Worm (Caenorhabditis elegans) whole organism, young adult: ENCODE measurements around the gene srt-74.

ENCODE experiments used
- C17E4.6 ChIP-seq: fragments of 200-800 bp; sonication (Bioruptor generic); IDR thresholded peaks from 2 replicates; pipeline ENCODE4 v1.3.6; 2022; ENCODE audit warnings: missing genetic modification reagents, missing genetic modification characterization, missing compliant biosample characterization
- D2030.7 ChIP-seq: fragments of 200-800 bp; sonication (Bioruptor generic); IDR thresholded peaks from 2 replicates; pipeline ENCODE4 v1.3.6; 2022; ENCODE audit warnings: missing genetic modification reagents, missing genetic modification characterization, missing compliant biosample characterization
- F10E7.11 ChIP-seq: sonication (generic microtip); optimal IDR thresholded peaks from 2 replicates; lab custom pipeline; 2017; ENCODE audit warnings: mild to moderate bottlenecking, missing genetic modification characterization, moderate library complexity, missing compliant biosample characterization
- F33H1.4 ChIP-seq: fragments of 200-800 bp; sonication (Bioruptor generic); IDR thresholded peaks from 2 replicates; pipeline ENCODE4 v1.3.6; 2022; ENCODE audit warnings: missing genetic modification reagents, missing genetic modification characterization, missing compliant biosample characterization
- F37B4.10 ChIP-seq: fragments of 200-800 bp; sonication (Bioruptor generic); IDR thresholded peaks from 2 replicates; pipeline ENCODE4 v1.3.6; 2022; ENCODE audit warnings: missing genetic modification characterization, missing compliant biosample characterization
- F52B5.7 ChIP-seq: sonication (generic microtip); optimal IDR thresholded peaks from 2 replicates; lab custom pipeline; 2016; ENCODE audit warnings: mild to moderate bottlenecking, missing genetic modification characterization, missing compliant biosample characterization
- F57A8.1 ChIP-seq: fragments of 200-800 bp; sonication (Bioruptor generic); optimal IDR thresholded peaks from 2 replicates; lab custom pipeline; 2018; ENCODE audit warnings: mild to moderate bottlenecking, missing genetic modification characterization, moderate library complexity, missing compliant biosample characterization
- T07F8.4 ChIP-seq: sonication (generic microtip); optimal IDR thresholded peaks from 2 replicates; lab custom pipeline; 2016; ENCODE audit warnings: mild to moderate bottlenecking, missing genetic modification characterization, moderate library complexity, missing compliant biosample characterization
- Y53F4B.3 ChIP-seq: fragments of 200-800 bp; sonication (Bioruptor generic); IDR thresholded peaks from 2 replicates; pipeline ENCODE4 v1.3.6; 2022; ENCODE audit warnings: missing genetic modification reagents, missing genetic modification characterization, missing compliant biosample characterization
- Y53G8AR.9 ChIP-seq: fragments of 200-800 bp; sonication (Bioruptor generic); conservative IDR thresholded peaks from 2 replicates; pipeline ENCODE4 v1.3.6; 2022; ENCODE audit warnings: missing genetic modification reagents, missing genetic modification characterization, missing compliant biosample characterization
- athp-1 ChIP-seq: sonication (generic microtip); optimal IDR thresholded peaks from 2 replicates; lab custom pipeline; 2017; ENCODE audit warnings: mild to moderate bottlenecking, missing genetic modification characterization, missing compliant biosample characterization
- ceh-40 ChIP-seq: fragments of 200-800 bp; sonication (Bioruptor generic); IDR thresholded peaks from 2 replicates; pipeline ENCODE4 v1.3.6; 2022; ENCODE audit warnings: missing genetic modification characterization, missing compliant biosample characterization
- ceh-79 ChIP-seq: sonication (generic microtip); optimal IDR thresholded peaks from 2 replicates; lab custom pipeline; 2017; ENCODE audit warnings: mild to moderate bottlenecking, missing genetic modification characterization, missing compliant biosample characterization
- chd-7 ChIP-seq: sonication (generic microtip); optimal IDR thresholded peaks from 2 replicates; lab custom pipeline; 2016; ENCODE audit warnings: mild to moderate bottlenecking, missing genetic modification characterization, moderate library complexity, missing compliant biosample characterization
- dpl-1 ChIP-seq: fragments of 150-350 bp; optimal IDR thresholded peaks from 2 replicates; lab custom pipeline; 2014; ENCODE audit warnings: missing biosample characterization, missing genetic modification reagents, missing genetic modification characterization
- egrh-3 ChIP-seq: fragments of 200-800 bp; sonication (Bioruptor generic); IDR thresholded peaks from 2 replicates; pipeline ENCODE4 v1.3.6; 2022; ENCODE audit warnings: missing genetic modification reagents, missing genetic modification characterization, missing compliant biosample characterization
- ekl-4 ChIP-seq: fragments of 200-800 bp; sonication (Bioruptor generic); IDR thresholded peaks from 2 replicates; pipeline ENCODE4 v1.3.6; 2022; ENCODE audit warnings: missing genetic modification reagents, missing genetic modification characterization, missing compliant biosample characterization
- ets-4 ChIP-seq: fragments of 200-800 bp; sonication (Bioruptor generic); optimal IDR thresholded peaks from 2 replicates; lab custom pipeline; 2018; ENCODE audit warnings: mild to moderate bottlenecking, missing genetic modification characterization, missing compliant biosample characterization
- hmg-1.2 ChIP-seq: fragments of 200-800 bp; sonication (Bioruptor generic); IDR thresholded peaks from 2 replicates; pipeline ENCODE4 v1.3.6; 2022; ENCODE audit warnings: missing genetic modification reagents, missing genetic modification characterization, missing compliant biosample characterization
- lin-26 ChIP-seq: fragments of 200-800 bp; sonication (Bioruptor generic); IDR thresholded peaks from 2 replicates; pipeline ENCODE4 v1.3.6; 2022; ENCODE audit warnings: missing genetic modification reagents, missing genetic modification characterization, missing compliant biosample characterization
- lsy-27 ChIP-seq: sonication (generic microtip); optimal IDR thresholded peaks from 2 replicates; lab custom pipeline; 2017; ENCODE audit warnings: missing genetic modification characterization, mild to moderate bottlenecking, missing compliant biosample characterization, antibody characterized with exemption, missing genotype, borderline replicate concordance; ENCODE audit not compliant: insufficient read depth
- madf-10 ChIP-seq: sonication (generic microtip); optimal IDR thresholded peaks from 2 replicates; lab custom pipeline; 2016; ENCODE audit warnings: mild to moderate bottlenecking, missing genetic modification characterization, missing compliant biosample characterization
- madf-3 ChIP-seq: fragments of 200-800 bp; sonication (Bioruptor generic); IDR thresholded peaks from 2 replicates; pipeline ENCODE4 v1.3.6; 2022; ENCODE audit warnings: missing genetic modification reagents, missing genetic modification characterization, missing compliant biosample characterization
- madf-8 ChIP-seq: fragments of 200-800 bp; sonication (Bioruptor generic); conservative IDR thresholded peaks from 2 replicates; pipeline ENCODE4 v1.3.6; 2022; ENCODE audit warnings: missing genetic modification reagents, missing genetic modification characterization, missing compliant biosample characterization
- mxl-1 ChIP-seq: sonication (generic microtip); optimal IDR thresholded peaks from 2 replicates; lab custom pipeline; 2016; ENCODE audit warnings: missing genetic modification characterization, missing compliant biosample characterization
- nfya-2 ChIP-seq: fragments of 200-800 bp; sonication (Bioruptor generic); IDR thresholded peaks from 2 replicates; pipeline ENCODE4 v1.3.6; 2022; ENCODE audit warnings: missing genetic modification reagents, missing genetic modification characterization, missing compliant biosample characterization
- nfyb-1 ChIP-seq: fragments of 200-800 bp; sonication (Bioruptor generic); IDR thresholded peaks from 2 replicates; pipeline ENCODE4 v1.3.6; 2022; ENCODE audit warnings: missing genetic modification reagents, missing genetic modification characterization, missing compliant biosample characterization
- pbrm-1 ChIP-seq: fragments of 200-800 bp; sonication (Bioruptor generic); IDR thresholded peaks from 2 replicates; pipeline ENCODE4 v1.3.6; 2022; ENCODE audit warnings: missing genetic modification reagents, missing genetic modification characterization, missing compliant biosample characterization
- repo-1 ChIP-seq: sonication (generic microtip); optimal IDR thresholded peaks from 2 replicates; lab custom pipeline; 2017; ENCODE audit warnings: mild to moderate bottlenecking, missing genetic modification characterization, missing compliant biosample characterization
- sdz-38 ChIP-seq: sonication (generic microtip); optimal IDR thresholded peaks from 2 replicates; lab custom pipeline; 2016; ENCODE audit warnings: missing genotype, missing genetic modification characterization, missing compliant biosample characterization
- sea-2 ChIP-seq: fragments of 200-800 bp; sonication (Bioruptor generic); IDR thresholded peaks from 2 replicates; pipeline ENCODE4 v1.3.6; 2022; ENCODE audit warnings: missing genetic modification characterization, missing compliant biosample characterization
- somi-1 ChIP-seq: fragments of 200-800 bp; sonication (Bioruptor generic); optimal IDR thresholded peaks from 2 replicates; lab custom pipeline; 2018; ENCODE audit warnings: mild to moderate bottlenecking, missing genetic modification characterization, missing compliant biosample characterization
- unc-62 ChIP-seq: fragments of 150-350 bp; optimal IDR thresholded peaks from 2 replicates; lab custom pipeline; 2014; ENCODE audit warnings: missing biosample characterization, missing genetic modification reagents, missing genetic modification characterization
- ztf-6 ChIP-seq: fragments of 200-800 bp; sonication (Bioruptor generic); IDR thresholded peaks from 2 replicates; pipeline ENCODE4 v1.3.6; 2022; ENCODE audit warnings: missing genetic modification reagents, missing genetic modification characterization, missing compliant biosample characterization

srt-74 gene

DNA sequence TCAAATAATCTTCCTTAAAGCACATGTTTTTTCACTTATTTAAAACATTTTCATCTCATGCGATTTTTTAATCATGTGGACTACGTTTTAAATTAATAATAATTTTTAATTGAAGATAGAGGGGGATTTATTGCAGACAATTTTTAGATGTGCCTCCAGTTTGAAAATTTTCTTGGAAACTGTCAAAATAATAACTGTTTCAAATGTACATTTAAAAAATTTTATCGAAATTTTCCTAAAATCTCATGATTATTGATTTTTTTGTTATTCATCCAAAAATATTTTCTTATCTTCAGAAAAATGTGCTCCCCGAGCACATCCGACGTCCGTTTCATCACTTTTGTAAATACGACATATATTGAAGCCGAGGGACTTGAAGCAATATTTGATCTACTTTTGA, 25.3 kb downstream of the srt-74 start, which contains the start of gene sre-8:
TSS of gene sre-8 (plus strand) at position 301 of the 400 bp plus-strand sequence.
- TF ChIP-seq F37B4.10 (no peak), Y53G8AR.9 (GFP tag; lab: Robert Waterston, UW) (no peak), F52B5.7 (tag; lab: Kevin White, UChicago) (no peak)
- TF ChIP-seq, all 124 proteins: peak for 0

DNA sequence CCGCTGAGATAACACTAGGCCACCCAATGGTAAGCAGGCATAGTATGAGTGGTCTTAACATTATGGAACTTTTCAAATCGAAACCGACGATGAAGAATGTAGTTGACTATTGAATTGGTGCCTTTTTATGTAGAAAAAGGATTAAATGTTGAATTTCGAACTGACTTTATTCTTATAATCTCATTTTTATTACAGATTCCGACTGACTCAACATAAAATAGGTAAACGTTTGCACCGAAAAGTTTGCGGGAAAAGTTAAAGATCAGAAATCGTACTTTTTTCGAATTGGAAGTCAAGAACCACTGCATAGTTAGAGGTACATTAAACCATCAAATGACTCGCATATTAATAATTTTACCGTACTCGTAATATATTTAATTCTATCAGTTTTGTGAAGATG, 27.9 kb downstream of the srt-74 start, which contains the start of gene K02E11.7:
TSS of gene K02E11.7 (minus strand) at position 101 of the 400 bp plus-strand sequence.
- TF ChIP-seq madf-10 (tag; lab: Kevin White, UChicago) (no peak), ceh-40 (GFP tag; lab: Robert Waterston, UW) (no peak), ets-4 (no peak), madf-3 (GFP tag; lab: Robert Waterston, UW) (no peak), nfyb-1 (GFP tag; lab: Robert Waterston, UW) (no peak), lsy-27 (tag; lab: Kevin White, UChicago) (no peak), Y53F4B.3 (GFP tag; lab: Robert Waterston, UW) (no peak), repo-1 (no peak), chd-7 (no peak), pbrm-1 (no peak), F57A8.1 (GFP tag; lab: Kevin White, UChicago) (no peak), mxl-1 (tag; lab: Kevin White, UChicago) (no peak)

DNA sequence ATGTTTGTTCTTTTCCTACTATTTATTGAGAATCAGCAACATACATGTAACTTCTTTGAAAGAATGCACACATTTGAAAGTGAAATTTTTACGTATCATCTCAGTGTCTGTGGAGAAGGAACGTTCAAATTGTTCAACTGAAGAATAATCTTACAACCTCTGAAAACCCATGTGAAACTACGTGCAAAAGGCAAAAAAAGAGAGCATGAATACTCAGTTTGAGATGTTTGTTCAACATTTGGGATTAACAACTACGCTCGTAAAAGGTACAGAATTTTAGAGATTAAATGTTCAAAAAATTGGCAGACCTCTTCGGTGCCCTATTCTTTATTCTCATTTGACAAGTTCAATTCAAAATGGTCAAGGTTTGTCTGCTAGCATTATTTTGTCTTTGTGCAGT, 30.1 kb downstream of the srt-74 start, which contains the start of gene K02E11.5:
TSS of gene K02E11.5 (plus strand) at position 301 of the 400 bp plus-strand sequence.
- TF ChIP-seq ztf-6 (GFP tag; lab: Robert Waterston, UW), result no peak
- no peak for TF ChIP-seq ekl-4 (GFP tag; lab: Robert Waterston, UW)
- no peak for TF ChIP-seq ceh-79
- TF ChIP-seq hmg-1.2 (GFP tag; lab: Robert Waterston, UW), result no peak
- TF ChIP-seq C17E4.6, result no peak
- no peak for TF ChIP-seq F10E7.11
- TF ChIP-seq athp-1 (tag; lab: Kevin White, UChicago), result no peak
- TF ChIP-seq pbrm-1, result no peak
- no peak for TF ChIP-seq dpl-1 (GFP tag; lab: Kevin White, UChicago)
- no peak for TF ChIP-seq D2030.7 (GFP tag; lab: Robert Waterston, UW)
- no peak for TF ChIP-seq ets-4

DNA sequence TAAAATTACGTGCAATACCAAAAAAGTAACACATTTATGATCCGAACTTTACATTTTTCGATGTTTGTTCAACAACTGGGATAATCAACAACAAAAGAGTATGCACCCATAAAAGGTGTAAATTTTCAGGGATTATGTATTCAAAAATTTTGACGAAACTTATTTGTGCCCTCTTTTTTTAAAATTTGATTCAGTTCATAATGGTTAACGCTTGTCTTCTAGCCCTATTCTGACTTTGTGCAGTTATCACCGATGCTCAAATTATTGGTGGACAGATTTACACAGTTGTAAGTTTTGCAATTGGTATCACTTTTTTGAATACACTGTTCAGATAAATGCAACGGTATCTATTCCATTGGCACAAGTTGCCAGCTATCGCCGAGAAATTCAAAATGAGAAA, 33.5 kb downstream of the srt-74 start, which contains the start of gene K02E11.6:
TSS of gene K02E11.6 (plus strand) at position 149 of the 400 bp plus-strand sequence.
- TF ChIP-seq egrh-3 (GFP tag; lab: Robert Waterston, UW) (no peak), somi-1 (GFP tag; lab: Kevin White, UChicago) (no peak), ceh-79 (no peak), T07F8.4 (tag; lab: Kevin White, UChicago) (no peak), sea-2 (GFP tag; lab: Robert Waterston, UW) (no peak), lin-26 (no peak), unc-62 (GFP tag; lab: Kevin White, UChicago) (no peak), nfya-2 (no peak), madf-8 (GFP tag; lab: Robert Waterston, UW) (no peak)
- TF ChIP-seq, all 124 proteins: peak for 0

DNA sequence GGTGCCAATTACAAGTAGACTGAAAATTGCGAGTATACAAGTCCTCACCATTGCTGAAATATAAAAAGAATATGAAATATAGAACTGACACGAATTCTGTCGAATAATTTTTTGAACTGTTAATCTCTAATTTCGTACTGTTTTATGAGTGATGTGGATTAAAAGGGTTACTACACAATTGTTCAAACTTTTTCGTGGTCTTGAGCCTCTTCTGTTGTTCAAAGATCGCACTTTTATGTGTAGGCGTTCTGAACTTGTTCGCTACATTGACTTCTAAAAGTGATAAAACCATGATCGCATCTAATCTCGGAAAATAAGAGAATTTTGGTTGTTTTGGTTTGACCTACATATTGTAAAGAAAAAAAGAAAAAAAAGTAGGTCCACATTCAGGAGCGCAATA, 34.1 kb downstream of the srt-74 start, which contains the start of gene K02E11.4:
TSS of gene K02E11.4 (minus strand) at position 101 of the 400 bp plus-strand sequence.
- TF ChIP-seq F33H1.4 (GFP tag; lab: Robert Waterston, UW) (no peak), sdz-38 (tag; lab: Kevin White, UChicago) (no peak)
